Worm (Caenorhabditis elegans) whole organism, late embryonic: Measurements from ENCODE around the gene tmd-2.

Experiments
- C38D4.7 ChIP-seq: fragments of 200-800 bp; sonication (Bioruptor generic); optimal IDR thresholded peaks from 2 replicates; lab custom pipeline; 2018; ENCODE audit warnings: mild to moderate bottlenecking, missing genetic modification characterization, moderate library complexity, missing compliant biosample characterization
- ama-1 ChIP-seq: fragments of 150-350 bp; optimal IDR thresholded peaks from 2 replicates; lab custom pipeline; 2014
- ceh-30 ChIP-seq: fragments of 150-350 bp; optimal IDR thresholded peaks from 2 replicates; lab custom pipeline; 2014; ENCODE audit warnings: missing biosample characterization, missing genetic modification characterization
- elt-2 ChIP-seq: sonication (generic microtip); optimal IDR thresholded peaks from 2 replicates; lab custom pipeline; 2016; ENCODE audit warnings: missing genetic modification reagents, missing genetic modification characterization, missing compliant biosample characterization
- odd-2 ChIP-seq: sonication (generic microtip); optimal IDR thresholded peaks from 2 replicates; lab custom pipeline; 2017; ENCODE audit warnings: antibody characterized with exemption, mild to moderate bottlenecking, missing genetic modification characterization, missing compliant biosample characterization
- pha-2 ChIP-seq: sonication (generic microtip); optimal IDR thresholded peaks from 2 replicates; lab custom pipeline; 2017; ENCODE audit warnings: mild to moderate bottlenecking, missing genetic modification characterization, missing compliant biosample characterization
- syd-9 ChIP-seq: sonication (generic microtip); optimal IDR thresholded peaks from 2 replicates; lab custom pipeline; 2016; ENCODE audit warnings: mild to moderate bottlenecking, missing genetic modification characterization, moderate library complexity, missing compliant biosample characterization
- tbx-2 ChIP-seq: sonication (generic microtip); optimal IDR thresholded peaks from 2 replicates; lab custom pipeline; 2016; ENCODE audit warnings: missing genetic modification characterization, missing compliant biosample characterization
- tbx-7 ChIP-seq: sonication (generic microtip); optimal IDR thresholded peaks from 2 replicates; lab custom pipeline; 2016; ENCODE audit warnings: missing genotype, missing genetic modification characterization, missing compliant biosample characterization
- ztf-16 ChIP-seq: sonication (generic microtip); optimal IDR thresholded peaks from 2 replicates; lab custom pipeline; 2017; ENCODE audit warnings: missing genetic modification characterization, missing compliant biosample characterization

- TF ChIP-seq ama-1 (lab: Kevin White, UChicago): no peak
- TF ChIP-seq ztf-16 (tag; lab: Kevin White, UChicago): no peak
- TF ChIP-seq syd-9 (tag; lab: Kevin White, UChicago): no peak
- no peak for TF ChIP-seq tbx-2 (tag; lab: Kevin White, UChicago)
- TF ChIP-seq pha-2 (tag; lab: Kevin White, UChicago): no peak
- no peak for TF ChIP-seq odd-2
- TF ChIP-seq tbx-7: no peak
- TF ChIP-seq ceh-30: no peak
- TF ChIP-seq C38D4.7: no peak
- TF ChIP-seq elt-2 (tag; lab: Kevin White, UChicago): no peak
Observed at ce11 chrV:8285455-8285854, 49.0 kb upstream of the tmd-2 start.
